Fruit fly (Drosophila melanogaster) whole organism, embryonic: ENCODE data around the gene CG5968.
A peak's percentile ranks its signal among the peaks of the same experiment; 100 is the strongest.

ENCODE experiments used
- CG10321 ChIP-seq: fragments of 200-800 bp; sonication (Bioruptor generic); IDR thresholded peaks from 2 replicates; pipeline ENCODE4 v1.3.6; 2022; ENCODE audit warnings: missing biosample characterization, missing genetic modification characterization
- CG11504 ChIP-seq: fragments of 200-800 bp; sonication (Bioruptor generic); optimal IDR thresholded peaks from 3 replicates; lab custom pipeline; 2019; ENCODE audit warnings: missing biosample characterization, mild to moderate bottlenecking, missing genetic modification characterization, moderate library complexity
- CG13123 ChIP-seq: fragments of 200-800 bp; sonication (Bioruptor generic); optimal IDR thresholded peaks from 2 replicates; lab custom pipeline; 2016; ENCODE audit warnings: missing biosample characterization, missing genetic modification characterization
- CG14441 ChIP-seq: fragments of 200-800 bp; sonication (Bioruptor generic); IDR thresholded peaks from 2 replicates; pipeline ENCODE4 v1.3.6; 2022; ENCODE audit warnings: missing biosample characterization, missing genetic modification characterization
- CG14667 ChIP-seq: fragments of 200-800 bp; sonication (Bioruptor generic); IDR thresholded peaks from 2 replicates; pipeline ENCODE4 v1.3.6; 2022; ENCODE audit warnings: missing biosample characterization, missing genetic modification characterization
- CG14710 ChIP-seq: fragments of 200-800 bp; sonication (Bioruptor generic); optimal IDR thresholded peaks from 3 replicates; lab custom pipeline; 2019; ENCODE audit warnings: missing biosample characterization, mild to moderate bottlenecking, missing genetic modification characterization, moderate library complexity
- CG14965 ChIP-seq: fragments of 200-800 bp; sonication (Bioruptor generic); optimal IDR thresholded peaks from 2 replicates; lab custom pipeline; 2016; ENCODE audit warnings: missing biosample characterization, missing genetic modification characterization, borderline replicate concordance
- CG17186 ChIP-seq: fragments of 200-800 bp; sonication (Bioruptor generic); optimal IDR thresholded peaks from 3 replicates; lab custom pipeline; 2017; ENCODE audit warnings: missing biosample characterization, missing genetic modification reagents, missing genetic modification characterization
- CG17359 ChIP-seq: fragments of 200-800 bp; sonication (Bioruptor generic); optimal IDR thresholded peaks from 3 replicates; lab custom pipeline; 2018; ENCODE audit warnings: missing biosample characterization, mild to moderate bottlenecking, missing genetic modification characterization, moderate library complexity
- CG18619 ChIP-seq: fragments of 200-800 bp; sonication (Bioruptor generic); optimal IDR thresholded peaks from 3 replicates; lab custom pipeline; 2017; ENCODE audit warnings: missing biosample characterization, mild to moderate bottlenecking, missing genetic modification characterization
- CG32767 ChIP-seq: fragments of 200-800 bp; sonication (Bioruptor generic); IDR thresholded peaks from 2 replicates; pipeline ENCODE4 v1.3.6; 2022; ENCODE audit warnings: missing biosample characterization, missing genetic modification characterization
- CG33213 ChIP-seq: fragments of 200-800 bp; sonication (Bioruptor generic); optimal IDR thresholded peaks from 3 replicates; lab custom pipeline; 2016; ENCODE audit warnings: missing biosample characterization, missing genetic modification characterization
- CG34376 ChIP-seq: fragments of 200-800 bp; sonication (Bioruptor generic); optimal IDR thresholded peaks from 2 replicates; lab custom pipeline; 2018; ENCODE audit warnings: missing biosample characterization, mild to moderate bottlenecking, missing genetic modification characterization
- CG4360 ChIP-seq: fragments of 200-800 bp; sonication (Bioruptor generic); IDR thresholded peaks from 2 replicates; pipeline ENCODE4 v1.3.6; 2022; ENCODE audit warnings: missing biosample characterization, missing genetic modification characterization
- CG6854 ChIP-seq: fragments of 200-800 bp; sonication (Bioruptor generic); optimal IDR thresholded peaks from 3 replicates; lab custom pipeline; 2017; ENCODE audit warnings: missing biosample characterization, mild to moderate bottlenecking, missing genetic modification characterization
- CG7357 ChIP-seq: fragments of 200-800 bp; sonication (Bioruptor generic); IDR thresholded peaks from 3 replicates; pipeline ENCODE4 v1.3.6; 2022; ENCODE audit warnings: missing biosample characterization, missing genetic modification characterization
- CG8478 ChIP-seq: fragments of >200 bp; optimal IDR thresholded peaks from 2 replicates; lab custom pipeline; 2018
- D19B ChIP-seq: fragments of 200-800 bp; sonication (Bioruptor generic); optimal IDR thresholded peaks from 2 replicates; lab custom pipeline; 2017; ENCODE audit warnings: missing biosample characterization, mild to moderate bottlenecking, missing genetic modification characterization
- Ets97D ChIP-seq: fragments of 200-800 bp; sonication (Bioruptor generic); optimal IDR thresholded peaks from 3 replicates; lab custom pipeline; 2016; ENCODE audit warnings: missing biosample characterization, missing genetic modification characterization
- Fer3 ChIP-seq: fragments of 200-800 bp; sonication (Bioruptor generic); optimal IDR thresholded peaks from 2 replicates; lab custom pipeline; 2018; ENCODE audit warnings: missing biosample characterization, mild to moderate bottlenecking, missing genetic modification characterization, moderate library complexity
- Gsc ChIP-seq: fragments of 200-800 bp; sonication (Bioruptor generic); IDR thresholded peaks from 2 replicates; pipeline ENCODE4 v1.3.6; 2022; ENCODE audit warnings: missing biosample characterization, missing genetic modification characterization
- Hr78 ChIP-seq, 2 experiments: fragments of 200-800 bp in 1 of 2; fragments of >200 bp in 1 of 2; sonication (Bioruptor generic) in 1 of 2; optimal IDR thresholded peaks; 2 replicates each; lab custom pipeline; 2017 to 2019; ENCODE audit warnings: missing biosample characterization in 2 of 2, missing genetic modification characterization in 2 of 2, mild to moderate bottlenecking in 1 of 2, moderate library complexity in 1 of 2
- Meics ChIP-seq: fragments of 200-800 bp; sonication (Bioruptor generic); optimal IDR thresholded peaks from 2 replicates; lab custom pipeline; 2017; ENCODE audit warnings: missing biosample characterization, mild to moderate bottlenecking, missing genetic modification characterization
- NC2α ChIP-seq: fragments of 200-800 bp; sonication (Bioruptor generic); optimal IDR thresholded peaks from 2 replicates; lab custom pipeline; 2016; ENCODE audit warnings: missing biosample characterization, missing genetic modification characterization
- NK7.1 ChIP-seq: fragments of 200-800 bp; sonication (Bioruptor generic); optimal IDR thresholded peaks from 3 replicates; lab custom pipeline; 2016; ENCODE audit warnings: missing biosample characterization, missing genetic modification characterization
- Sry-β ChIP-seq: fragments of 200-800 bp; sonication (Bioruptor generic); optimal IDR thresholded peaks from 2 replicates; lab custom pipeline; 2018; ENCODE audit warnings: missing biosample characterization, mild to moderate bottlenecking, missing genetic modification characterization, moderate library complexity
- Stat92E ChIP-seq, 3 experiments: fragments of >200 bp in 2 of 3; fragments of 200-800 bp in 1 of 3; sonication (Bioruptor generic) in 1 of 3; optimal IDR thresholded peaks; 2 replicates each; lab custom pipeline; 2017 to 2019; ENCODE audit warnings: missing biosample characterization in 3 of 3, missing genetic modification characterization in 3 of 3, mild to moderate bottlenecking in 1 of 3, moderate library complexity in 1 of 3
- br ChIP-seq: fragments of >200 bp; optimal IDR thresholded peaks from 2 replicates; lab custom pipeline; 2017
- cato ChIP-seq: fragments of 200-800 bp; sonication (Bioruptor generic); optimal IDR thresholded peaks from 2 replicates; lab custom pipeline; 2016; ENCODE audit warnings: missing biosample characterization, missing genetic modification characterization, borderline replicate concordance
- croc ChIP-seq: fragments of 200-800 bp; sonication (Bioruptor generic); conservative IDR thresholded peaks from 3 replicates; pipeline ENCODE4 v1.3.6; 2022; ENCODE audit warnings: missing biosample characterization, missing genetic modification characterization
- crp ChIP-seq, 2 experiments: fragments of 200-800 bp; sonication (Bioruptor generic); optimal IDR thresholded peaks; 2 replicates in 1 of 2; 3 replicates in 1 of 2; lab custom pipeline; 2017; ENCODE audit warnings: missing biosample characterization in 2 of 2, missing genetic modification characterization in 2 of 2, mild to moderate bottlenecking in 1 of 2, moderate library complexity in 1 of 2
- da ChIP-seq: fragments of 200-800 bp; sonication (Bioruptor generic); optimal IDR thresholded peaks from 2 replicates; lab custom pipeline; 2016; ENCODE audit warnings: missing biosample characterization, missing genetic modification characterization
- danr ChIP-seq: fragments of 200-800 bp; sonication (Bioruptor generic); IDR thresholded peaks from 2 replicates; pipeline ENCODE4 v1.3.6; 2022; ENCODE audit warnings: missing biosample characterization, missing genetic modification characterization
- gfzf ChIP-seq: fragments of 200-800 bp; sonication (Bioruptor generic); optimal IDR thresholded peaks from 2 replicates; lab custom pipeline; 2016; ENCODE audit warnings: missing biosample characterization, mild to moderate bottlenecking, missing genetic modification characterization, moderate library complexity
- gsb-n ChIP-seq: fragments of 200-800 bp; sonication (Bioruptor generic); optimal IDR thresholded peaks from 3 replicates; lab custom pipeline; 2018; ENCODE audit warnings: missing biosample characterization, mild to moderate bottlenecking, missing genetic modification characterization
- hb ChIP-seq: fragments of 200-800 bp; sonication (Bioruptor generic); IDR thresholded peaks from 3 replicates; pipeline ENCODE4 v1.3.6; 2022; ENCODE audit warnings: missing biosample characterization, missing genetic modification characterization; ENCODE audit not compliant: partially characterized antibody
- hkb ChIP-seq, 2 experiments: fragments of 200-800 bp in 1 of 2; fragments of >200 bp in 1 of 2; sonication (Bioruptor generic) in 1 of 2; IDR thresholded peaks in 1 of 2; optimal IDR thresholded peaks in 1 of 2; 2 replicates each; pipeline versions ENCODE4 v1.3.6 to Lab custom; 2017 to 2022; ENCODE audit warnings: missing biosample characterization in 1 of 2, missing genetic modification characterization in 1 of 2
- kay ChIP-seq: fragments of 200-800 bp; sonication (Bioruptor generic); optimal IDR thresholded peaks from 2 replicates; lab custom pipeline; 2016; ENCODE audit warnings: missing biosample characterization, missing genetic modification characterization
- lab ChIP-seq: fragments of 200-800 bp; sonication (Bioruptor generic); optimal IDR thresholded peaks from 3 replicates; lab custom pipeline; 2017; ENCODE audit warnings: missing biosample characterization, missing genetic modification characterization, mild to moderate bottlenecking, moderate library complexity, missing genetic modification reagents
- lbe ChIP-seq: fragments of 200-800 bp; sonication (Bioruptor generic); optimal IDR thresholded peaks from 2 replicates; lab custom pipeline; 2016; ENCODE audit warnings: missing biosample characterization, mild to moderate bottlenecking, missing genetic modification characterization
- org-1 ChIP-seq: fragments of 200-800 bp; sonication (Bioruptor generic); optimal IDR thresholded peaks from 2 replicates; lab custom pipeline; 2017; ENCODE audit warnings: missing biosample characterization, missing genetic modification characterization
- pita ChIP-seq: fragments of 200-800 bp; sonication (Bioruptor generic); optimal IDR thresholded peaks from 2 replicates; lab custom pipeline; 2017; ENCODE audit warnings: missing biosample characterization, mild to moderate bottlenecking, missing genetic modification characterization
- pnt ChIP-seq: fragments of 200-800 bp; sonication (Bioruptor generic); optimal IDR thresholded peaks from 3 replicates; lab custom pipeline; 2016; ENCODE audit warnings: missing biosample characterization, missing genetic modification characterization
- pum ChIP-seq: fragments of 200-800 bp; sonication (Bioruptor generic); optimal IDR thresholded peaks from 2 replicates; lab custom pipeline; 2016; ENCODE audit warnings: missing biosample characterization, missing genetic modification characterization
- ranshi ChIP-seq: fragments of 200-800 bp; sonication (Bioruptor generic); IDR thresholded peaks from 2 replicates; pipeline ENCODE4 v1.3.6; 2022; ENCODE audit warnings: missing biosample characterization, missing genetic modification characterization
- sc ChIP-seq, 3 experiments: fragments of >200 bp in 2 of 3; fragments of 200-800 bp in 1 of 3; sonication (Bioruptor generic) in 1 of 3; optimal IDR thresholded peaks; 2 replicates in 2 of 3; 3 replicates in 1 of 3; lab custom pipeline; 2017; ENCODE audit warnings: mild to moderate bottlenecking in 1 of 3, missing biosample characterization in 1 of 3, missing genetic modification characterization in 1 of 3, missing genetic modification reagents in 1 of 3
- seq ChIP-seq: fragments of 200-800 bp; sonication (Bioruptor generic); IDR thresholded peaks from 2 replicates; pipeline ENCODE4 v1.3.6; 2022; ENCODE audit warnings: missing biosample characterization, missing genetic modification characterization
- sr ChIP-seq: fragments of 200-800 bp; sonication (Bioruptor generic); IDR thresholded peaks from 3 replicates; pipeline ENCODE4 v1.3.6; 2022; ENCODE audit warnings: missing biosample characterization, missing genetic modification characterization
- ssp ChIP-seq: fragments of 200-800 bp; sonication (Bioruptor generic); IDR thresholded peaks from 2 replicates; pipeline ENCODE4 v1.3.6; 2022; ENCODE audit warnings: missing biosample characterization, missing genetic modification characterization
- zfh2 ChIP-seq: fragments of 200-800 bp; sonication (Bioruptor generic); optimal IDR thresholded peaks from 2 replicates; lab custom pipeline; 2016; ENCODE audit warnings: missing biosample characterization, missing genetic modification characterization

CG5968 gene

dm6 chr2L:16591934-16592333, 42.2 kb upstream of the CG5968 start (continued):
- TF ChIP-seq Stat92E (GFP tag; optimal IDR thresholded peaks at IDR 0.05; lab: Kevin White, UChicago) (no peak), croc (peak; percentile 31; the same call in 2 of the 3 replicates), hb (GFP tag; lab: Robert Waterston, UW) (no peak), D19B (GFP tag; lab: Kevin White, UChicago) (no peak), pum (GFP tag; lab: Kevin White, UChicago) (peak; percentile 9), cato (GFP tag; lab: Kevin White, UChicago) (peak; percentile 24), gfzf (GFP tag; lab: Kevin White, UChicago) (no peak), kay (GFP tag; lab: Kevin White, UChicago) (no peak), CG34376 (GFP tag; lab: Kevin White, UChicago) (no peak), lbe (no peak), CG14710 (tag; lab: Kevin White, UChicago) (peak; percentile 30), Gsc (GFP tag; lab: Robert Waterston, UW) (no peak), CG13123 (GFP tag; lab: Kevin White, UChicago) (no peak), CG6854 (no peak), CG7357 (GFP tag; lab: Robert Waterston, UW) (no peak; the same call in 2 of the 3 replicates), crp (GFP tag; optimal IDR thresholded peaks at IDR 0.05; lab: Kevin White, UChicago) (no peak), CG14441 (GFP tag; lab: Robert Waterston, UW) (0 out of 2 replicates have a peak, but pooled peaks have one; percentile 44), da (no peak), seq (no peak), danr (GFP tag; lab: Robert Waterston, UW) (no peak; the same call in 1 of the 2 replicates), gsb-n (tag; lab: Kevin White, UChicago) (peak; percentile 72), hkb (optimal IDR thresholded peaks at IDR 0.05; lab: Kevin White, UChicago) (no peak), hkb (GFP tag; IDR thresholded peaks at IDR 0.05; lab: Robert Waterston, UW) (no peak), CG11504 (tag; lab: Kevin White, UChicago) (peak; percentile 65), NK7.1 (GFP tag; lab: Kevin White, UChicago) (no peak), CG18619 (GFP tag; lab: Kevin White, UChicago) (no peak), sc (optimal IDR thresholded peaks at IDR 0.05; lab: Kevin White, UChicago) (no peak), sc (GFP tag; optimal IDR thresholded peaks at IDR 0.05; lab: Kevin White, UChicago) (peak; percentile 7), Sry-β (GFP tag; lab: Kevin White, UChicago) (no peak), Hr78 (GFP tag; optimal IDR thresholded peaks at IDR 0.05; lab: Kevin White, UChicago) (peak in 1 of 2 experiments; percentile 38), CG14965 (GFP tag; lab: Kevin White, UChicago) (no peak), CG4360 (peak; percentile 51; the same call in 1 of the 2 replicates), CG10321 (GFP tag; lab: Robert Waterston, UW) (no peak), CG32767 (GFP tag; lab: Robert Waterston, UW) (no peak), br (lab: Kevin White, UChicago) (no peak), pnt (peak; percentile 18), lab (peak; percentile 49), sr (GFP tag; lab: Robert Waterston, UW) (no peak), org-1 (GFP tag; lab: Kevin White, UChicago) (peak; percentile 32), CG33213 (GFP tag; lab: Kevin White, UChicago) (no peak), zfh2 (GFP tag; lab: Kevin White, UChicago) (no peak), Fer3 (no peak), CG17359 (peak; percentile 87), ssp (peak; percentile 34; the same call in 1 of the 2 replicates), CG14667 (GFP tag; lab: Robert Waterston, UW) (no peak; the same call in 1 of the 2 replicates), pita (GFP tag; lab: Kevin White, UChicago) (no peak), NC2α (GFP tag; lab: Kevin White, UChicago) (no peak), CG17186 (no peak), Meics (GFP tag; lab: Kevin White, UChicago) (no peak), Ets97D (no peak), CG8478 (lab: Kevin White, UChicago) (no peak), ranshi (GFP tag; lab: Robert Waterston, UW) (no peak)
